Worm (Caenorhabditis elegans) whole organism, early embryonic: Measurements from ENCODE around the gene ben-1.

ENCODE experiments used
- B0310.2 ChIP-seq: sonication (generic microtip); optimal IDR thresholded peaks from 2 replicates; lab custom pipeline; 2016; ENCODE audit warnings: mild to moderate bottlenecking, missing genetic modification characterization, missing compliant biosample characterization
- aly-1 ChIP-seq: sonication (generic microtip); optimal IDR thresholded peaks from 2 replicates; lab custom pipeline; 2016; ENCODE audit warnings: missing genetic modification characterization, missing compliant biosample characterization
- ama-1 ChIP-seq: fragments of 150-350 bp; optimal IDR thresholded peaks from 2 replicates; lab custom pipeline; 2014
- ceh-36 ChIP-seq: sonication (generic microtip); optimal IDR thresholded peaks from 2 replicates; lab custom pipeline; 2016; ENCODE audit warnings: missing genetic modification characterization, inconsistent platforms, missing compliant biosample characterization
- ets-7 ChIP-seq: sonication (generic microtip); optimal IDR thresholded peaks from 2 replicates; lab custom pipeline; 2016; ENCODE audit warnings: missing genotype, missing genetic modification characterization, missing compliant biosample characterization
- hmg-4 ChIP-seq: fragments of 200-800 bp; sonication (Bioruptor generic); optimal IDR thresholded peaks from 2 replicates; lab custom pipeline; 2018; ENCODE audit warnings: mild to moderate bottlenecking, missing genetic modification characterization, missing compliant biosample characterization
- hnd-1 ChIP-seq: sonication (generic microtip); optimal IDR thresholded peaks from 2 replicates; lab custom pipeline; 2016; ENCODE audit warnings: missing genetic modification characterization, missing compliant biosample characterization
- tbx-11 ChIP-seq: fragments of 200-800 bp; sonication (Bioruptor generic); IDR thresholded peaks from 2 replicates; pipeline ENCODE4 v1.3.6; 2022; ENCODE audit warnings: missing genetic modification characterization, missing compliant biosample characterization

- TF ChIP-seq ets-7 (tag; lab: Kevin White, UChicago) (no peak), hnd-1 (tag; lab: Kevin White, UChicago) (no peak), ama-1 (no peak), ceh-36 (no peak), aly-1 (tag; lab: Kevin White, UChicago) (no peak), hmg-4 (GFP tag; lab: Kevin White, UChicago) (no peak), tbx-11 (GFP tag; lab: Robert Waterston, UW) (no peak), B0310.2 (tag; lab: Kevin White, UChicago) (no peak)
Observed at ce11 chrIII:3488224-3488623, 53.2 kb downstream of the ben-1 start, which contains the start of gene C34C12.7.
